1 fruit fly cellular context compared by ENCODE assay signal in the genomic region with DNA sequence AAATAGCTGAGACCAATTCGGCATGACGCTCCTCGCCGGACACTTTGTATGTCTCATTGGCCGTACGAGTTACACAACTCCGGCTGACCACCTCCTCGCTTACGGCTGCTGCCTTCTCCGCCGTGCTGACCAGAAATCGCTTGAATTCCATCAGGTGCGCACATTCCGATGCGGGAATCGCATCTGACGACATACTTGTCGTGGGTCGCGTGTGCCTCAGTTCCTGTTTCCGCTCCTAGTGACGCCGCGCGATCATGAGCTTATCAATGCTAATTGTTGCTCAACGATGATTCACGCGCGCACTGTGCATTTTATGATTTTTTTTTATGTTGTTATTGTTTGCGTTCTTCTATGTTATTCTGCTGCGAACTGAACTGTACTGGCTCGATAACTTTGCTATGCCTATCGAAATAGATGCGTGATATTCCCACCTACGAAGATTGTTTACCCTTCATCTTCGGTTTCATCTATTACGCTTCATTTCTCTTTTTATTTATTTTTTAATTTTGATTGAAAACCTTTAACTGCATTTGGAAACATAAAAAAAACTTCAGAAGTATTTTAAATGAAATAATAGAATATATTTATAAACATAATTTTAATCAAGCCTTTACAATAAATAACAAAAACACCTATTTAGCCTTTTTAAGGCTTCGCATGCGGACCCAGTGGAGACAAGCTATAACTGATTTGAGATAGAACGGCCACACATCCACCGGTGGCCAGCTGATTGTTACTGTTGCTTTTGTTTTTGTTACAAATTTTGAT.
A peak's percentile ranks its signal among the peaks of the same experiment; 100 is the strongest.
TF ChIP-seq lines count a peak whose summit lies in the region.

A gene (minus strand): TSS at position 385 of the 768 bp plus-strand sequence.
A gene (plus strand): TSS at position 753 of the 768 bp plus-strand sequence.

TF ChIP-seq in whole organism, embryonic, 481 proteins besides CTCF, POLR2A, EP300 and RAD21 (continued from another document):
- TF ChIP-seq Ada2b (GFP tag; IDR thresholded peaks at IDR 0.05; lab: Robert Waterston, UW): peak; percentile 75
- peak; percentile 72 for TF ChIP-seq Mad (GFP tag; optimal IDR thresholded peaks at IDR 0.05; lab: Kevin White, UChicago)
- peak; percentile 81 for TF ChIP-seq CG4820 (GFP tag; optimal IDR thresholded peaks at IDR 0.05; lab: Kevin White, UChicago)
- peak; percentile 92 for TF ChIP-seq Dek (tag; optimal IDR thresholded peaks at IDR 0.05; lab: Kevin White, UChicago)
- peak; percentile 96 for TF ChIP-seq phol (tag; optimal IDR thresholded peaks at IDR 0.05; lab: Kevin White, UChicago)
- peak; percentile 69 for TF ChIP-seq mam (GFP tag; optimal IDR thresholded peaks at IDR 0.05; lab: Kevin White, UChicago)
- TF ChIP-seq dmrt11E (tag; optimal IDR thresholded peaks at IDR 0.05; lab: Kevin White, UChicago): peak; percentile 94
- TF ChIP-seq cato (GFP tag; optimal IDR thresholded peaks at IDR 0.05; lab: Kevin White, UChicago; ENCODE audit: borderline replicate concordance): peak; percentile 72
- TF ChIP-seq Eip74EF (GFP tag; optimal IDR thresholded peaks at IDR 0.05; lab: Kevin White, UChicago): peak; percentile 35 to 68
- TF ChIP-seq kah (GFP tag; optimal IDR thresholded peaks at IDR 0.05; lab: Kevin White, UChicago): peak; percentile 54
- TF ChIP-seq Nf-YA (GFP tag; IDR thresholded peaks at IDR 0.05; lab: Robert Waterston, UW): no peak
- TF ChIP-seq NC2β (GFP tag; optimal IDR thresholded peaks at IDR 0.05; lab: Kevin White, UChicago): peak; percentile 18
- peak; percentile 62 for TF ChIP-seq CG1529 (GFP tag; optimal IDR thresholded peaks at IDR 0.05; lab: Kevin White, UChicago)
- peak; percentile 90 for TF ChIP-seq Usf (GFP tag; optimal IDR thresholded peaks at IDR 0.05; lab: Kevin White, UChicago)
- TF ChIP-seq D19A (tag; optimal IDR thresholded peaks at IDR 0.05; lab: Kevin White, UChicago): peak; percentile 99
- TF ChIP-seq zen2 (GFP tag; IDR thresholded peaks at IDR 0.05; lab: Robert Waterston, UW; ENCODE audit: partially characterized antibody): no peak
- TF ChIP-seq CG14014 (GFP tag; IDR thresholded peaks at IDR 0.05; lab: Robert Waterston, UW): peak; percentile 81
- peak; percentile 86 for TF ChIP-seq sisA (GFP tag; IDR thresholded peaks at IDR 0.05; lab: Robert Waterston, UW)
- no peak for TF ChIP-seq zf30C (GFP tag; optimal IDR thresholded peaks at IDR 0.05; lab: Kevin White, UChicago)
- TF ChIP-seq CG12942 (GFP tag; optimal IDR thresholded peaks at IDR 0.05; lab: Kevin White, UChicago): peak; percentile 83
- TF ChIP-seq wor (GFP tag; IDR thresholded peaks at IDR 0.05; lab: Robert Waterston, UW): peak; percentile 83
- peak; percentile 95 for TF ChIP-seq CG15696 (tag; optimal IDR thresholded peaks at IDR 0.05; lab: Kevin White, UChicago)
- TF ChIP-seq nau (GFP tag; optimal IDR thresholded peaks at IDR 0.05; lab: Kevin White, UChicago): no peak
- TF ChIP-seq E2f1 (GFP tag; IDR thresholded peaks at IDR 0.05; lab: Robert Waterston, UW): peak; percentile 76
- TF ChIP-seq CG33213 (GFP tag; optimal IDR thresholded peaks at IDR 0.05; lab: Kevin White, UChicago): peak; percentile 5
- TF ChIP-seq ro (GFP tag; IDR thresholded peaks at IDR 0.05; lab: Robert Waterston, UW): peak; percentile 59
- TF ChIP-seq fd3F (GFP tag; optimal IDR thresholded peaks at IDR 0.05; lab: Kevin White, UChicago): peak; percentile 90
- no peak; the same call in none of the 2 replicates for TF ChIP-seq CG32772 (GFP tag; IDR thresholded peaks at IDR 0.05; lab: Robert Waterston, UW)
- peak; percentile 82 for TF ChIP-seq CG30431 (GFP tag; optimal IDR thresholded peaks at IDR 0.05; lab: Kevin White, UChicago)
- peak; percentile 86 for TF ChIP-seq Meics (GFP tag; optimal IDR thresholded peaks at IDR 0.05; lab: Kevin White, UChicago)
- 0 out of 2 replicates have a peak, but pooled peaks have one; percentile 26 for TF ChIP-seq dimm (GFP tag; IDR thresholded peaks at IDR 0.05; lab: Robert Waterston, UW)
- TF ChIP-seq Dad (GFP tag; optimal IDR thresholded peaks at IDR 0.05; lab: Kevin White, UChicago): peak; percentile 54
- TF ChIP-seq Mes4 (GFP tag; optimal IDR thresholded peaks at IDR 0.05; lab: Kevin White, UChicago): peak; percentile 3
TF ChIP-seq in whole organism, embryonic: peak in this region for 380.
